Fruit fly (Drosophila melanogaster): ENCODE measurements around the gene Sfp78E.

The Sfp78E gene

DNA sequence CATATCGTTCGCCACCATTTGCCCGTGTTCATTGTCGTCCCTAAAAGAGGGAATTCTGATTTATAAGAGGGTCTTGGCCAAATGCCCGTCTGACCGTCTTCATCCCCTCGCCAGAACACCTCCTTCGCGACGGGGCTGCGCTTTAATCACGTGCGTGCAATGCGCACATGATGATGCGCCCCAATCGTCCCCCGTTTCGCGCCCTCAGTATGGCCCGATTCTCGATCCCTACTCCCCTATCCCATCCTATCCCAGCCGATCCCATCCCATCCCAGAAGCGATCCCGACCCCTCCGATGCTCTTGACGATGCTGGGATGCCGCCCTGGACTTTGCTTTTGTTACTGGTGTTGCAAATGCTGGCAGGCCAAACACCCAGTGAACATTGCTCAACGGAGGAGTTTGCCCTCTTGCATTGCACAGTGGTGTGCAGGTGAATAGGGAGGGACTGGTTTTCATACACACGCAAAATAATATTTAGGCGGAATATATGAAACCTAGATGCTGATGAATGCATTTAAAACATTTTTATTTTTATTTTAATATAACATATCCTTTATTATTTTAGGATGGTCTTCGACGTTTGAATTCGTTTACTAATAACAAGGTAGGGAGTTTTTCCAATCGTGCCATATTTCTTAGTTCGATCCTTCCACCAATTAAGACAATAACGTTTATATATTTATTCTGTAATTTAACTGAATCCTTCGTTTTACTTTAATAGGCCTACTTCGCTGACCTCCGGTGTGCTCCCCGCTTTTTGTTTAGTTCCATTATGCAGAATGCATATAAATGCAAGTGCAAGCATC lies 26.1 kb upstream of the Sfp78E start (continued):
- TF ChIP-seq rgr (GFP tag; optimal IDR thresholded peaks at IDR 0.05) (peak; percentile 68), h (GFP tag; optimal IDR thresholded peaks at IDR 0.05) (peak; percentile 74), Hr83 (GFP tag; optimal IDR thresholded peaks at IDR 0.05; ENCODE audit: poor library complexity, severe bottlenecking) (peak; percentile 54), Hnf4 (GFP tag; optimal IDR thresholded peaks at IDR 0.05) (peak; percentile 15), dl (GFP tag; optimal IDR thresholded peaks at IDR 0.05; ENCODE audit: insufficient read depth in 1 of 2, partially characterized antibody in 2 of 2) (no peak), psq (GFP tag; optimal IDR thresholded peaks at IDR 0.05) (peak; percentile 79), Vsx2 (GFP tag; optimal IDR thresholded peaks at IDR 0.05; ENCODE audit: partially characterized antibody) (no peak), HLH106 (tag; optimal IDR thresholded peaks at IDR 0.05) (peak; percentile 85), usp (GFP tag; optimal IDR thresholded peaks at IDR 0.05) (no peak), jim (GFP tag; optimal IDR thresholded peaks at IDR 0.05) (no peak), Dif (GFP tag; optimal IDR thresholded peaks at IDR 0.05; ENCODE audit: partially characterized antibody) (peak; percentile 57), CG9705 (GFP tag; optimal IDR thresholded peaks at IDR 0.05) (peak; percentile 64), Abd-B (GFP tag; optimal IDR thresholded peaks at IDR 0.05) (no peak), tai (GFP tag; optimal IDR thresholded peaks at IDR 0.05) (no peak), GATAd (GFP tag; optimal IDR thresholded peaks at IDR 0.05) (no peak), Dfd (GFP tag; optimal IDR thresholded peaks at IDR 0.05) (no peak)

DNA sequence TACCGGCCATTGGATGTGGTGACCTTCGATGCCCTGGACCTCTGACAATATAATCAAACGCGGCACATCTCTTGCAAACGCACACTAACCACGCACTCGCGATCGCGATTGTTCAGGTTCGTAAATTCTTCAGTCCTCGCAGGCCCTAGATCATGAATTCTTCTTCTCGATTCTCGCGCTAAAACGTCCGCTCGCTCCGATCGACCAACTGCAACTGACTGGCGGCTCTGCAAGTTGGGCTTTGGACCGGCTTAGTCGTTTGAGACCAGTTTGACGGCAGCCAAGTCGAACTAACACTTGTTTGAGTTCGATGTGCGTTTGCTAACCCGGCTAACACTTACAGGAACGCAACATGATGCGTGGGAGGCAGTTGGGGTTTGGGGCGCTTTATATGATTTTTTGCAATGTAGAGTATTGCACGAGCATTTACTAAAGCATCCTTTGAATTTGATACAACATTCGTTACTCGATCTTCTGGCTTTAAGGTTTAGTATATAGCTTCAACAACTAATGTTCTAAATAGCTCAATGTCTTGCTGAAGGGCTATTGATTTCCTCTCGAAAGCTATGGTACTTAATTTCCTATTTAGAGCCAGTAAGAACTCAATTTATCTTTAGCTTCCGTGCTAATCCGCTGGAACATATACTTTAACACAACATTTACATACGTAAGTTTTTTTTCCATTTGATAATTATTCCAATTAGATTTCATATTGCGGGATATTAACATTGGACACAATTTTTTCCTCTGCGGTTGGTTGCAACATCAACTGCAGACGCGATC lies 22.5 kb upstream of the Sfp78E start, which contains the start of gene CG32447:
Gene CG32447, minus strand, starts transcription at position 222 of the 783 bp plus-strand sequence.
- TF ChIP-seq dl (GFP tag; optimal IDR thresholded peaks at IDR 0.05; ENCODE audit: insufficient read depth in 1 of 2, partially characterized antibody in 2 of 2): no peak
- no peak for TF ChIP-seq rgr (GFP tag; optimal IDR thresholded peaks at IDR 0.05)
- peak; percentile 4 for TF ChIP-seq Hr83 (GFP tag; optimal IDR thresholded peaks at IDR 0.05; ENCODE audit: poor library complexity, severe bottlenecking)
- TF ChIP-seq dmrt93B (GFP tag; optimal IDR thresholded peaks at IDR 0.05): no peak
- no peak for TF ChIP-seq foxo (GFP tag; optimal IDR thresholded peaks at IDR 0.05)
- peak; percentile 46 for TF ChIP-seq Vsx2 (GFP tag; optimal IDR thresholded peaks at IDR 0.05; ENCODE audit: partially characterized antibody)

DNA sequence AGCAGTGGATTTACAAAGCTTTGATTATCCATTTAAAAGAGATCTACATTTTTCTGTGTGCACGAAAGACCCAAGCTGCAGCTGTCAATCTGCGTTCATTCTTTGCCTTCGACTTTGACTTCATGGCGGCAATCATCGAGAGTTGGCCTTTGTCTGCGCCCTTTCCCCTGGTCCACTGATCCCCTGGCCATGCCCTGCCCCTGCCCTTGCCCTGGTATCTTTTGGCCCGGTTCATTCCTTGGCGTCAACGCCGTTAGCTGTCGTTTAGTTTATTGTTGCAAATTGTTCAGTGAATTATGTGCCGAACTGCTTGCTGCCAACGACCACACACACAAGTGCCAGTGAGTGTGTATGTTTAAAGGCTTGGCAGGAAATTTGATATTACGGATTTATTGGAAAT lies 17.1 kb upstream of the Sfp78E start:
- TF ChIP-seq brk (GFP tag; optimal IDR thresholded peaks at IDR 0.05) (no peak), sage (GFP tag; optimal IDR thresholded peaks at IDR 0.05) (no peak), Hr78 (GFP tag; optimal IDR thresholded peaks at IDR 0.05) (no peak), woc (GFP tag; optimal IDR thresholded peaks at IDR 0.05) (no peak), Vsx2 (GFP tag; optimal IDR thresholded peaks at IDR 0.05; ENCODE audit: partially characterized antibody) (no peak), usp (GFP tag; optimal IDR thresholded peaks at IDR 0.05) (no peak), br (GFP tag; optimal IDR thresholded peaks at IDR 0.05) (no peak), Dfd (GFP tag; optimal IDR thresholded peaks at IDR 0.05) (no peak), OdsH (GFP tag; optimal IDR thresholded peaks at IDR 0.05) (no peak), Hnf4 (GFP tag; optimal IDR thresholded peaks at IDR 0.05) (no peak), Mio (GFP tag; optimal IDR thresholded peaks at IDR 0.05) (no peak), fru (GFP tag; optimal IDR thresholded peaks at IDR 0.05) (no peak), Abd-B (GFP tag; optimal IDR thresholded peaks at IDR 0.05) (no peak)

- TF ChIP-seq Hr83 (GFP tag; optimal IDR thresholded peaks at IDR 0.05; ENCODE audit: poor library complexity, severe bottlenecking) (no peak), usp (GFP tag; optimal IDR thresholded peaks at IDR 0.05) (no peak), br (GFP tag; optimal IDR thresholded peaks at IDR 0.05) (no peak), N (GFP tag; optimal IDR thresholded peaks at IDR 0.05) (no peak), pan (optimal IDR thresholded peaks at IDR 0.05) (no peak), foxo (GFP tag; optimal IDR thresholded peaks at IDR 0.05) (no peak), ey (GFP tag; optimal IDR thresholded peaks at IDR 0.05) (no peak), jim (GFP tag; optimal IDR thresholded peaks at IDR 0.05) (no peak), Vsx2 (GFP tag; optimal IDR thresholded peaks at IDR 0.05; ENCODE audit: partially characterized antibody) (no peak), brk (GFP tag; optimal IDR thresholded peaks at IDR 0.05) (no peak)
These were observed 16.2 kb upstream of the Sfp78E start for dm6 chr3L:21700052-21700451.

Data from whole organism, wandering third instar larva.